Fruit fly (Drosophila melanogaster): Measurements from ENCODE around the gene CG5276.

Gene CG5276

DNA sequence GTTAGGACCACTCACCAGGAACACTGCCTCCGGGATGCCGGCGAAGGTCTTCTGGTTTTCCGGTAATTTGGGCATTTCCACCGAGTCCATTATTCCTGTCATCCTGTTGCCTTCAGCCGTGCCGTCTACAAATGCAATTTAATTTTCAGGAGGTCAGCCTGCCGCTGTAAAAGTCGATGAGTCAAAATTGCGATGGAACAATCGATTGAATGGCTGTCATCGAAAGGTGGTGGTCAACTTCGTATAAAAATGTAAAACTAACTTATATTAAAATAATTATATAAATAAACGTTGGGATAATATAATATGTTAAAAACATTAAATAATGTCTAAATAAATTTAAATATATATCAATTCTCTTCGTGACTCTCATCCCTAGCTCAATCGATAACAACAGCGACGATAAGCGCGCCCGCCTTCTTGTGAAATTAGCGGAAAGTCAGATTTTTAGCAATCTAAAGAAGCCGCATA is 21.8 kb upstream of the CG5276 start, which contains the start of the genes mgr and Irbp (continued):
- TF ChIP-seq CG30431 (GFP tag; optimal IDR thresholded peaks at IDR 0.05): peak; percentile 79
- TF ChIP-seq grau (tag; optimal IDR thresholded peaks at IDR 0.05): peak; percentile 92
- peak; percentile 90 for TF ChIP-seq CG14050 (GFP tag; IDR thresholded peaks at IDR 0.05)
- peak; percentile 47 for TF ChIP-seq CG4617 (GFP tag; optimal IDR thresholded peaks at IDR 0.05; ENCODE audit: borderline replicate concordance)
- no peak for TF ChIP-seq NC2α (GFP tag; optimal IDR thresholded peaks at IDR 0.05)
- TF ChIP-seq CG10366 (GFP tag; IDR thresholded peaks at IDR 0.05): peak; percentile 94
- peak; percentile 91 for TF ChIP-seq Oaz (GFP tag; IDR thresholded peaks at IDR 0.05)
- TF ChIP-seq dan (GFP tag; IDR thresholded peaks at IDR 0.05): peak; percentile 46; the same call in 1 of the 2 replicates
- peak; percentile 88 for TF ChIP-seq sim (GFP tag; IDR thresholded peaks at IDR 0.05)
- no peak for TF ChIP-seq Asciz (GFP tag; optimal IDR thresholded peaks at IDR 0.05)
- TF ChIP-seq CG1792 (GFP tag; optimal IDR thresholded peaks at IDR 0.05): no peak
- peak; percentile 90 for TF ChIP-seq CG4730 (GFP tag; IDR thresholded peaks at IDR 0.05)
- peak; percentile 92 for TF ChIP-seq CG11456 (GFP tag; IDR thresholded peaks at IDR 0.05)
- no peak for TF ChIP-seq CG31365 (tag; optimal IDR thresholded peaks at IDR 0.05)
- TF ChIP-seq CG1832 (GFP tag; optimal IDR thresholded peaks at IDR 0.05): no peak
- peak; percentile 76 for TF ChIP-seq Lhr (GFP tag; optimal IDR thresholded peaks at IDR 0.05)
- TF ChIP-seq ro (GFP tag; IDR thresholded peaks at IDR 0.05): peak; percentile 84
- TF ChIP-seq CG12769 (tag; optimal IDR thresholded peaks at IDR 0.05): no peak
- TF ChIP-seq CG10565 (GFP tag; optimal IDR thresholded peaks at IDR 0.05): peak; percentile 31
- peak; percentile 90 for TF ChIP-seq CG10959 (GFP tag; IDR thresholded peaks at IDR 0.05)
- peak; percentile 78 for TF ChIP-seq Gug (GFP tag; IDR thresholded peaks at IDR 0.05)
- peak; percentile 91 for TF ChIP-seq Optix (GFP tag; IDR thresholded peaks at IDR 0.05)
- peak; percentile 77; the same call in 2 of the 3 replicates for TF ChIP-seq zen2 (GFP tag; IDR thresholded peaks at IDR 0.05; ENCODE audit: partially characterized antibody)
- TF ChIP-seq CG7987 (GFP tag; optimal IDR thresholded peaks at IDR 0.05): no peak
- TF ChIP-seq Blimp-1 (GFP tag; optimal IDR thresholded peaks at IDR 0.05): peak; percentile 91
- peak; percentile 95 for TF ChIP-seq CG6272 (GFP tag; IDR thresholded peaks at IDR 0.05)
- TF ChIP-seq CG4404 (GFP tag; IDR thresholded peaks at IDR 0.05): peak; percentile 92
- TF ChIP-seq CG9215 (GFP tag; IDR thresholded peaks at IDR 0.05): peak; percentile 93
- peak; percentile 73 for TF ChIP-seq CG10431 (GFP tag; optimal IDR thresholded peaks at IDR 0.05)
- peak; percentile 91 for TF ChIP-seq sisA (GFP tag; IDR thresholded peaks at IDR 0.05)
- no peak for TF ChIP-seq D (optimal IDR thresholded peaks at IDR 0.05)
- TF ChIP-seq D (GFP tag; optimal IDR thresholded peaks at IDR 0.05): peak; percentile 83
- no peak for TF ChIP-seq HLHmδ (GFP tag; optimal IDR thresholded peaks at IDR 0.05)
- peak; percentile 75 for TF ChIP-seq CrebB (tag; optimal IDR thresholded peaks at IDR 0.05)
- peak; percentile 50 for TF ChIP-seq pho (GFP tag; optimal IDR thresholded peaks at IDR 0.05)
- TF ChIP-seq al (GFP tag; IDR thresholded peaks at IDR 0.05): peak; percentile 95
- TF ChIP-seq CG7745 (tag; optimal IDR thresholded peaks at IDR 0.05): peak; percentile 53
- TF ChIP-seq HHEX (GFP tag; optimal IDR thresholded peaks at IDR 0.05): peak; percentile 89
- TF ChIP-seq CG15011 (GFP tag; optimal IDR thresholded peaks at IDR 0.05): peak; percentile 65
- peak; percentile 3 for TF ChIP-seq Camta (GFP tag; optimal IDR thresholded peaks at IDR 0.05)
- peak; percentile 89 for TF ChIP-seq wor (GFP tag; IDR thresholded peaks at IDR 0.05)
- TF ChIP-seq CG14965 (GFP tag; optimal IDR thresholded peaks at IDR 0.05; ENCODE audit: borderline replicate concordance): no peak
- TF ChIP-seq CG10267 (tag; optimal IDR thresholded peaks at IDR 0.05): peak; percentile 90
- TF ChIP-seq Six4 (GFP tag; optimal IDR thresholded peaks at IDR 0.05): peak; percentile 87
- TF ChIP-seq ind (GFP tag; optimal IDR thresholded peaks at IDR 0.05): peak; percentile 88
- TF ChIP-seq sqz (GFP tag; optimal IDR thresholded peaks at IDR 0.05): no peak
- TF ChIP-seq CG31441 (GFP tag; IDR thresholded peaks at IDR 0.05): peak; percentile 97
- peak; percentile 95 for TF ChIP-seq CG13775 (GFP tag; optimal IDR thresholded peaks at IDR 0.05)
- TF ChIP-seq jing (GFP tag; optimal IDR thresholded peaks at IDR 0.05): peak; percentile 53
- peak; percentile 97 for TF ChIP-seq vvl (GFP tag; IDR thresholded peaks at IDR 0.05)
- TF ChIP-seq YL-1 (GFP tag; optimal IDR thresholded peaks at IDR 0.05): peak; percentile 93

All from whole organism, embryonic.